Fruit fly (Drosophila melanogaster): ENCODE results near the gene Arp5.

Gene Arp5

dm6 chr3R:18188702-18189125, 3.4 kb downstream of the Arp5 start, which contains the start of the genes CG12321 and MED17 (continued):
- TF ChIP-seq esn (GFP tag; optimal IDR thresholded peaks at IDR 0.05) (peak; percentile 80), Eip75B (GFP tag; optimal IDR thresholded peaks at IDR 0.05) (no peak), CG4318 (GFP tag; optimal IDR thresholded peaks at IDR 0.05) (peak; percentile 88), fkh (GFP tag; optimal IDR thresholded peaks at IDR 0.05) (no peak), CG16779 (tag; optimal IDR thresholded peaks at IDR 0.05) (no peak), lz (GFP tag; optimal IDR thresholded peaks at IDR 0.05) (peak; percentile 72), Eip78C (GFP tag) (peak; percentile 91), fd85E (GFP tag; optimal IDR thresholded peaks at IDR 0.05) (peak; percentile 54), ss (GFP tag; optimal IDR thresholded peaks at IDR 0.05) (no peak), Sox102F (GFP tag; optimal IDR thresholded peaks at IDR 0.05) (no peak), vri (GFP tag; optimal IDR thresholded peaks at IDR 0.05) (no peak), CG11762 (GFP tag; optimal IDR thresholded peaks at IDR 0.05; ENCODE audit: insufficient read depth) (peak; percentile 75), Ets21C (GFP tag; optimal IDR thresholded peaks at IDR 0.05) (peak; percentile 65), CG6808 (GFP tag; optimal IDR thresholded peaks at IDR 0.05) (no peak), OdsH (GFP tag; optimal IDR thresholded peaks at IDR 0.05) (peak; percentile 92), CG6163 (GFP tag; IDR thresholded peaks at IDR 0.05) (peak; percentile 77), fd59A (GFP tag; optimal IDR thresholded peaks at IDR 0.05) (peak; percentile 72), CG9139 (GFP tag; optimal IDR thresholded peaks at IDR 0.05) (peak; percentile 6), Smox (GFP tag; optimal IDR thresholded peaks at IDR 0.05) (no peak), Gug (GFP tag; IDR thresholded peaks at IDR 0.05) (peak; percentile 79), CG6792 (GFP tag; optimal IDR thresholded peaks at IDR 0.05) (peak; percentile 64), Ets96B (tag; optimal IDR thresholded peaks at IDR 0.05) (peak; percentile 80), eg (GFP tag; IDR thresholded peaks at IDR 0.05) (peak; percentile 85), Hr4 (GFP tag; optimal IDR thresholded peaks at IDR 0.05) (peak; percentile 79), Sox14 (GFP tag; optimal IDR thresholded peaks at IDR 0.05) (peak; percentile 81), CG1621 (tag; optimal IDR thresholded peaks at IDR 0.05) (peak; percentile 54), CG7368 (GFP tag; optimal IDR thresholded peaks at IDR 0.05) (peak; percentile 80), acj6 (GFP tag; optimal IDR thresholded peaks at IDR 0.05) (peak; percentile 93), CG6854 (GFP tag; optimal IDR thresholded peaks at IDR 0.05) (peak; percentile 37), Met (GFP tag; optimal IDR thresholded peaks at IDR 0.05) (peak; percentile 82), Eip93F (GFP tag; optimal IDR thresholded peaks at IDR 0.05) (no peak), CG11902 (GFP tag; optimal IDR thresholded peaks at IDR 0.05) (peak; percentile 82)

dm6 chr3R:18191867-18192266, 6.6 kb downstream of the Arp5 start, which contains the start of gene CG14313:
TSS of gene CG14313 (minus strand) at chr3R:18191967.
- no peak for TF ChIP-seq CG11902 (GFP tag; optimal IDR thresholded peaks at IDR 0.05)
- TF ChIP-seq Eip75B (GFP tag; optimal IDR thresholded peaks at IDR 0.05): no peak
- no peak for TF ChIP-seq CG8632 (GFP tag; optimal IDR thresholded peaks at IDR 0.05)
- TF ChIP-seq ss (GFP tag; optimal IDR thresholded peaks at IDR 0.05): peak in 1 of 2 experiments; percentile 55
- no peak for TF ChIP-seq Ets21C (GFP tag; optimal IDR thresholded peaks at IDR 0.05)

- TF ChIP-seq Hr38 (GFP tag; optimal IDR thresholded peaks at IDR 0.05) (no peak), CG34406 (GFP tag; optimal IDR thresholded peaks at IDR 0.05) (no peak), CG7368 (GFP tag; optimal IDR thresholded peaks at IDR 0.05) (no peak), Ets21C (GFP tag; optimal IDR thresholded peaks at IDR 0.05) (no peak), svp (GFP tag) (no peak), CG11902 (GFP tag; optimal IDR thresholded peaks at IDR 0.05) (no peak), CG6854 (GFP tag; optimal IDR thresholded peaks at IDR 0.05) (no peak), salr (GFP tag; optimal IDR thresholded peaks at IDR 0.05) (no peak), CG10631 (GFP tag; optimal IDR thresholded peaks at IDR 0.05) (no peak), dac (GFP tag; optimal IDR thresholded peaks at IDR 0.05) (no peak), Sox14 (GFP tag; optimal IDR thresholded peaks at IDR 0.05) (no peak), cyc (GFP tag; optimal IDR thresholded peaks at IDR 0.05) (no peak), ss (GFP tag; optimal IDR thresholded peaks at IDR 0.05) (no peak), CG3919 (GFP tag; optimal IDR thresholded peaks at IDR 0.05) (no peak), Eip78C (GFP tag) (no peak)
Measured at dm6 chr3R:18195295-18195694, 10.0 kb downstream of the Arp5 start.

Measured in whole organism, prepupa.